Worm (Caenorhabditis elegans) whole organism, mixed stage, embryonic: ENCODE measurements around the gene F26G1.15.

Experiments
- ceh-43 ChIP-seq: fragments of 200-800 bp; sonication (Bioruptor generic); optimal IDR thresholded peaks from 2 replicates; lab custom pipeline; 2018; ENCODE audit warnings: mild to moderate bottlenecking, missing genetic modification characterization, moderate library complexity, missing compliant biosample characterization
- elt-1 ChIP-seq: sonication (generic microtip); optimal IDR thresholded peaks from 2 replicates; lab custom pipeline; 2017; ENCODE audit warnings: missing genetic modification characterization, mild to moderate bottlenecking, missing compliant biosample characterization, antibody characterized with exemption, moderate library complexity, borderline replicate concordance; ENCODE audit not compliant: insufficient read depth
- lin-13 ChIP-seq: fragments of 150-350 bp; optimal IDR thresholded peaks from 2 replicates; lab custom pipeline; 2014; ENCODE audit warnings: missing biosample characterization, missing genetic modification characterization
- lsy-2 ChIP-seq: fragments of 150-350 bp; optimal IDR thresholded peaks from 2 replicates; lab custom pipeline; 2014; ENCODE audit warnings: missing biosample characterization, missing genetic modification characterization
- nhr-237 ChIP-seq: fragments of 150-350 bp; optimal IDR thresholded peaks from 2 replicates; lab custom pipeline; 2014; ENCODE audit warnings: missing biosample characterization, missing genetic modification characterization
- unc-120 ChIP-seq: sonication (generic microtip); optimal IDR thresholded peaks from 2 replicates; lab custom pipeline; 2017; ENCODE audit warnings: missing genetic modification characterization, missing compliant biosample characterization; ENCODE audit not compliant: poor library complexity, severe bottlenecking

DNA sequence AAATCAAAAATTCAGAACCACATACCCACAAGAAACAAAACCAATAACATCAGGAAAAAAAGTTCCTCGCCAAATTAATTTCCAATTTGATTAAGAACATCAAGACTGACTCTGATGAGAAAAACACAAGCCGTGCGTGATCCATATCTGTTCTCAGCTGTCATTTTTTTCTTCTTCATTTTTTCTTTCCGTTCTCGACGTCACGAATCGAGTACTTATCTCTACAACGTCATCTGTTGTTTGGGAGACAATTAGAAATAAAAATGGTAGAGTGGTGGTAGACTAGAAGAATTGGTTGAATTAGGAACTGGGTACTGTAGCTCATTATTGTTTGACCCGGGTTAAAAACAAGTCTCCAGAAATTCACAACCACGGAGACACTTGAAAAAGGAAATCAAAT lies 29.1 kb upstream of the F26G1.15 start:
- TF ChIP-seq lin-13 (tag; lab: Kevin White, UChicago) (no peak), ceh-43 (GFP tag; lab: Kevin White, UChicago) (no peak), unc-120 (tag; lab: Kevin White, UChicago) (no peak), elt-1 (tag; lab: Kevin White, UChicago) (no peak), nhr-237 (no peak), lsy-2 (tag; lab: Kevin White, UChicago) (no peak)
